Fruit fly (Drosophila melanogaster) ovary, adult (tissue): ENCODE results near the gene mRpL14.
A peak's percentile ranks its signal among the peaks of the same experiment; 100 is the strongest.

Source experiments
- CG17801 ChIP-seq: fragments of 200-800 bp; optimal IDR thresholded peaks from 2 replicates; lab custom pipeline; 2019; ENCODE audit warnings: missing biosample characterization, mild to moderate bottlenecking, missing genetic modification characterization, moderate library complexity; ENCODE audit not compliant: partially characterized antibody

mRpL14 gene

dm6 chrX:2307564-2307963 lies 36.9 kb downstream of the mRpL14 start:
- no peak for TF ChIP-seq CG17801 (GFP tag; lab: Kevin White, UChicago)

- TF ChIP-seq CG17801 (GFP tag; lab: Kevin White, UChicago) = no peak
These were observed 37.7 kb downstream of the mRpL14 start for dm6 chrX:2306760-2307159.

- no peak for TF ChIP-seq CG17801 (GFP tag; lab: Kevin White, UChicago)
These were observed 38.1 kb downstream of the mRpL14 start for dm6 chrX:2306307-2306706.

dm6 chrX:2305842-2306300 lies 38.6 kb downstream of the mRpL14 start:
- TF ChIP-seq CG17801 (GFP tag; lab: Kevin White, UChicago) = peak; percentile 69

DNA sequence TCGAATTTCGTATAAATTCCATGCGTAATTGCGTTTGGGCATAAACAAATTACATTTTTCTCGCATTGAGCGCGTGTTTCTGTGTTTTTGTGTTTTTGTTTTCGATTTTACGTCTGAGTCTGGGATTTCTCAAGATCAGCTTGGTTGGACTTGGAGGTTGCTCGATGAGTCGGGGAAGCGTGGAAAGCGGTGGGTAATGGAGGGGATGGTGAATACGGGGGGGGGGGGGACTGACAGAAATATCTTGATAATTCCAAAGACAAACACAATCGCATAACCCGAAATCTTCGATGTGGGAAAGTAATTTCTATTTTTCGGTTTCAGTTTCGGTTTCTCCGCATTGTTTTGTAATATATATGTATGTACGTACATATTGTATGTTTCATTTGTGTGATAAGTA lies 39.2 kb downstream of the mRpL14 start:
- no peak for TF ChIP-seq CG17801 (GFP tag; lab: Kevin White, UChicago)

DNA sequence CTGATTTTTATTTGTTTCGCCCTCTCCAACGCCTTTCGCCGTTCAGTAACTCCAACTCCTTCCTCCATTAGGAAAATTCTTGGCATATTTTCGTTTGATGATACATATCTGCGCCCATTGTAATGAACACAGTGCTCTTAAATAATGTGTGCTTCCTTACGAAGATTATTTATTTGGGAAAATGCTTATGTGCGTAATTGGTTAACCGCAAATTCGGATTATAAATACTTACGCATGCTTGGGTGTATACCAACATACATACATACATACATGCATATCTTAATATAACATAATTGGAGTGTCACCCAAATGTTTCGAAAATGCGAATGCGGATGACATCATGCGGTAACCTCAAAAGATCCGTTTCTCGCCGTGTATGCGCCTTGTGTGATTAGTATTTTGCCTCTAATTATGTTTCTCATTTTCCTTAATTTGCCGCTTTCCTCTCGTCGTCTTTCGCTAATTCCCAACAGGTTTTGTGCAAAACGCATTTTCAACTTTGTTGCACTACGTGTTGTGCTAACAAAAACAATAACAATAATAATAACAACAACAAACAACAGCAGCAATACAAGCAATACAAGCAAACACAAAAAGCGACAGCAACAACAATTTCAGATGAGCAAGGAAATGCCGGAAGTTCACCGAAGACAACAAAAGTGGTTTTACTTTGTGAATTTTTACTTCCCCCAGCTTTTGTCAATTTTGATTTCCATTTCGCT lies 39.8 kb downstream of the mRpL14 start:
- no peak for TF ChIP-seq CG17801 (GFP tag; lab: Kevin White, UChicago)

dm6 chrX:2303771-2304513 lies 40.5 kb downstream of the mRpL14 start:
- peak; percentile 94 for TF ChIP-seq CG17801 (GFP tag; lab: Kevin White, UChicago)

DNA sequence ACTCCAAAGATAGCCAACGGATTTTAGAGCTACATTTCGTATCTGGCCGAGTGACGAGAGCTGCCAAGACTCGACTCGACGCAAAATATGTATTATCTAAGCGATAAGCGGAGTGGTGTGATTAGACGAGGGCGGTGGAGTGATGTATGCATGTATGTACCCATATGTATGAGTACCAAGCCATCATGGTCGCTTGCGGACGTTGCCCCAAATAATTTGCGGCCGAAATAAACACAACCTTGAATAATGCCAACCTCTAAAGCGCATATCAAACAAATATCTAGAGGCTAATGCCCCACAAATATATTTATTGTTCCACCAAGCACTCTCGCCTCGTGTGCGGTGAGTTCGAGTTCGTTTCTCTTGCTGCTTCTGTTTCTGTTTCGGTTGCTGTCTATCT lies 41.6 kb downstream of the mRpL14 start:
- no peak for TF ChIP-seq CG17801 (GFP tag; lab: Kevin White, UChicago)

DNA sequence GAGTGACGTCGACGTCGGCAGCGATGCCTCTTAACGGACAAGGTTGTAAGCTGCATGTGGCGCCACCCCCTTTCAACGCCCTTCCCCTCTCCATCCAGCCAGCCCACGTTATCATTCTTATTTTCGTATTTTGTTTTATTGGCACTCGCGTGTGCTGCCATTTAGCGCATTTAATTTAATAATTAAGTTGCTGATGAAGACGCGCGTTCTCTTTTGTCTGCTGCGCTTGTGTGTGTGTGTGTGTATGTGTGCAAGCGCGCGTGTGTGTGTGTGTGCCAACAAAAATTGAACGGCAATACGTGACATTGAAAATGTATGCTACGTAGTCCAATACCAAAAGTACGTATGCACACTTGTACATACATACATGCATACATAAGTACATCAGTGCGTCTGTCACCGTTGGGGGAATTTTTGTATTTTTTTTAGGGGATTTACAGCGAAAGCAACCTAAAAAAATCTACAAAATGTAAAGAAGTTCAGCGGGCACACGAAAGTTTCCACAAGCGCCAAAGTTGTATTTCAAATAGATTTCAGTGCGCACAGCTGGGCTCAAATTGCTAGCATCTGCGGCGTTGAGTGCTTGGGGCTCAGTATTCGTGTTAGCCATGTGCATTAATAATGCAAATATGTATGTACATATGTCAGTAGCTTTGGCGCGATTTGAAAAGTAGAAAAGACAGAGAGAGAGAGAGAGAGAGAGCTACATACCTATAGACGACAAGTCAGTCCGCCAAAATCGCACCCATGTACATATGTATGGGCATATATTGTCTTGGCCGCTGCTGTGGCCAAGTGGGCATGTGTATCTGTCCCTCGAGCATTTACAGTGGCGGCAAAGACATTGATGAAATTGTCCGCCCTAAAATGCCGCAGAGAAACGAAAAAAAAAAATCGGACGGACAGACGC lies 42.6 kb downstream of the mRpL14 start:
- TF ChIP-seq CG17801 (GFP tag; lab: Kevin White, UChicago) = peak; percentile 65

dm6 chrX:2301069-2301508 lies 43.4 kb downstream of the mRpL14 start:
- peak; percentile 76 for TF ChIP-seq CG17801 (GFP tag; lab: Kevin White, UChicago)

DNA sequence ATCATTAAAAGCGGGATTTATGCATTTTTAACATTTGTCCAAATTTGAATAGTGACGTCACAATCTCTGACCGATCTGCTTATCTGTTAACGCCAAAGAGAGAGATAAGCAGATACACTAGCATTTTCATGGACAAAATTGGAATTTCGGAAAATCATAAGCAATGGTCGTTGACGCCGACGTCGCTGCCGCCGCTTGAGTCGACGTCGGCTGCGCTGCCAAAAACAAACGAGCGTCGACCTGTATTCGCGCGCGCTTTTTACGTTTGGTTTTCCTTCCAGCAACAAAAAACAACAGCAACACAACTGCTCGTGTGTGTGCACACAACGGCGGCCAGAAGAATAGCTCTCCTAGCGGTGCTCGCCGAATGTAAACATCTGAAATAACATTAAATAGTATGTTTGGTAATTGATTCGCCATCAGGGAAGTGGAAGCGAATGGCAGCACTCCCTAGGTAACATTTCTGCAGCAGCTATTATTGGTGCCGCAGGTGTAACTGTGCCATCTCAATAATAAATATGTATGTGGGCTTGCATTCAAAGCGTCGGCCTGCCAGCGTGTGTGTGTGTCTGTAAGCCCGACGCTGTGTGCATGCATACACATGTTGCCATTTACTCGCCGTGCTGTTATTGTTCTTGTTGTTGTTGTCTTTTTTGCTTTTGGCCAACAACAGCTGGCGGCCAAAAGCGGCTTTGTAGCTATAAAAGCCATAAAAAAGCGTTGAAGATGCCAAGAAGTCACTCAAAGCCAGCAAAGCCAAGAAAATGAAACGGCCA lies 44.0 kb downstream of the mRpL14 start:
- TF ChIP-seq CG17801 (GFP tag; lab: Kevin White, UChicago) = peak; percentile 96

- peak; percentile 84 for TF ChIP-seq CG17801 (GFP tag; lab: Kevin White, UChicago)
These were observed 45.6 kb downstream of the mRpL14 start for dm6 chrX:2298708-2299370.

DNA sequence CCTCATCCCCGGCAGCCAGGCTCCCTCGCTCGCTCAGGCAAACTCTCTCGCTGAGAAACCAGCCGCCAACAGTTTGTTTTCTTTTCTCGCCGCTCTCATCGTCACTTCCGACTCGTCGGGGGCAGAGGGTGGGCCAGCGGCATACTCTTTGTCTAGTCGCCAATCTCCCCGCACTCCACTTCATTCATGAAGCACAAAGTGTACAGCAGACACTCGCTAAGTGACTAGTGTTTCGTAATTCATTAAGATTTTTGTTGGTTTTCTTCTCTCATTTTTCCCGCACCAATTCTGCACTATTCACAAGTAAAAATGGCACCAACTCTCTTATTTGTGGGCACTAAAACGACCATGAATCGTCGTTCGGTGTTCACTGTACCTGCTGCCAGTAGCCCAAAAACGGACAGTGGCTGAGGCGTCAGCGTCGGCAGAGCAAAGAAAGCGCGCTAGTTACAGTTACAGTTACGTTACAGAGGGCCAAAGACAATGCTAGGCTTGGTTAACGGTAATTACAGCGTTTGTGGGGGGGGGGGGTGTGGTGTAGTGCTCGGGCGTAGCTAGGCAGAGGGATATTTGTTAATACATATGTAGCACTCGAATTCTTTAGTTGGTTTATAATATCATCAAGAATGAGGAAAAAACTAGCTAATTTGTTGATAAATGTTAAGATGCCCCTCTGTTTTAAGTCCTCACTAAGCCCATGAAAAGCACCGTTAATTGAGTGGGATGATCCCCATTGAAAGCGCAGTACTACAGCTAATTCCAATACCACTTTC lies 46.8 kb downstream of the mRpL14 start:
- TF ChIP-seq CG17801 (GFP tag; lab: Kevin White, UChicago) = peak; percentile 98
